Worm (Caenorhabditis elegans): ENCODE data around the gene slcr-46.2.

ce11 chrV:19391242-19391641 lies 1.3 kb upstream of the slcr-46.2 start:
- TF ChIP-seq zip-11 (GFP tag; IDR thresholded peaks at IDR 0.05) (no peak), egl-43 (GFP tag; IDR thresholded peaks at IDR 0.05) (no peak), nhr-42 (GFP tag; IDR thresholded peaks at IDR 0.05) (no peak), mep-1 (tag; optimal IDR thresholded peaks at IDR 0.05) (no peak), lim-7 (GFP tag; IDR thresholded peaks at IDR 0.05) (no peak), fos-1 (tag; optimal IDR thresholded peaks at IDR 0.05) (no peak), nhr-76 (tag; optimal IDR thresholded peaks at IDR 0.05) (no peak), madf-5 (GFP tag; IDR thresholded peaks at IDR 0.05) (no peak), egl-27 (tag; optimal IDR thresholded peaks at IDR 0.05) (no peak), ztf-11 (tag; optimal IDR thresholded peaks at IDR 0.05) (no peak), unc-130 (GFP tag; optimal IDR thresholded peaks at IDR 0.05) (no peak), rbr-2 (tag; optimal IDR thresholded peaks at IDR 0.05) (no peak), ces-1 (GFP tag; optimal IDR thresholded peaks at IDR 0.05) (no peak)

Measured in whole organism, L4 larva.